Worm (Caenorhabditis elegans) whole organism, L1 larva: Measurements from ENCODE around the gene sri-50.

Experiments
- ama-1 ChIP-seq: fragments of 150-350 bp; optimal IDR thresholded peaks from 2 replicates; lab custom pipeline; 2014
- blmp-1 ChIP-seq: fragments of 150-350 bp; optimal IDR thresholded peaks from 2 replicates; lab custom pipeline; 2014; ENCODE audit warnings: missing biosample characterization, missing genetic modification characterization
- nhr-237 ChIP-seq: fragments of 150-350 bp; optimal IDR thresholded peaks from 2 replicates; lab custom pipeline; 2014; ENCODE audit warnings: missing biosample characterization, missing genetic modification characterization
- nhr-76 ChIP-seq: sonication (generic microtip); optimal IDR thresholded peaks from 2 replicates; lab custom pipeline; 2017; ENCODE audit warnings: missing biosample characterization, missing genetic modification characterization
- snpc-4 ChIP-seq: fragments of 150-350 bp; optimal IDR thresholded peaks from 2 replicates; lab custom pipeline; 2014; ENCODE audit warnings: missing biosample characterization, missing genetic modification characterization
- unc-86 ChIP-seq: sonication (generic microtip); optimal IDR thresholded peaks from 2 replicates; lab custom pipeline; 2016; ENCODE audit warnings: missing genetic modification characterization, missing compliant biosample characterization
- zag-1 ChIP-seq: fragments of 150-350 bp; optimal IDR thresholded peaks from 2 replicates; lab custom pipeline; 2014; ENCODE audit warnings: missing biosample characterization, missing genetic modification characterization

DNA sequence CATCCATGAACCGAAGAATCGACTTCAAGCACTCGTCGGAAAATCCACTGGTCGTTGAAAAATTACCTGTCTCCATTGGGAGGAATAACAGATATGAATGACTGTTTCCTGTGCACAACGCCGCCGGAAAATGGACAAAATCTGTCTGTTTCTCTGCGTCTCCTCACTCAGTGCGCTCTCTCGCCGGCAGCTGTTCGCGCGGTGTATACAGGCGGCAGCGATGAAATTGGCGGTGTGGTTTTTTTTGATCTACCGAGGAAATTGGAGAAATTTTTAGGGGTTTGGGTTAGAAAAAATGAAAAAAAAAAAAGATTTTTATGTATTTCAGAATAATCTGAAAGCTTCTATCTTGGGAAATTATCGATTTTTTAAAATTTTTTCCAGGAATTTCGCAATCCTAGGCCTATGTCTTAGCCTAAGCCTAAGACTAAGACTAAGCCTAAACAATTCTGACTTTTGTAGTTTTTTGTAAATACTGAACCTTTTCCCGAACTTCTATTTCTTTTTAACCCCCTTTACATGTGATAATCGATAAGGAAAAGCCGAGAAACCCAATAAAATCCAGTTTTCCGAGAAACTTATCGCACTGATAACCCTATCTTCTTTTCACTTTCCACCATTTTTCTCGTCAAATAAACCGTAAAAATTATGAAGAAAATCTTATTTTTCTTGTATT is 44.7 kb downstream of the sri-50 start, which contains the start of the genes fbxc-50 and C17F4.2:
- no peak for TF ChIP-seq nhr-76 (tag; lab: Kevin White, UChicago)
- TF ChIP-seq snpc-4, result no peak
- TF ChIP-seq ama-1, result no peak
- TF ChIP-seq zag-1 (tag; lab: Kevin White, UChicago), result no peak
- TF ChIP-seq nhr-237 (tag; lab: Kevin White, UChicago), result no peak
- no peak for TF ChIP-seq unc-86 (tag; lab: Kevin White, UChicago)
- peak; percentile 80 for TF ChIP-seq blmp-1
